Fruit fly (Drosophila melanogaster) whole organism, adult: ENCODE results near the gene Rim2.

ENCODE experiments used
- CG14711 ChIP-seq: fragments of 200-800 bp; sonication (Bioruptor generic); optimal IDR thresholded peaks from 2 replicates; lab custom pipeline; 2018; ENCODE audit warnings: missing biosample characterization, mild to moderate bottlenecking, missing genetic modification characterization, moderate library complexity
- CG1620 ChIP-seq: fragments of 200-800 bp; sonication (Bioruptor generic); optimal IDR thresholded peaks from 2 replicates; lab custom pipeline; 2016; ENCODE audit warnings: missing biosample characterization, missing genetic modification characterization
- CG33017 ChIP-seq: fragments of 200-800 bp; sonication (Bioruptor generic); optimal IDR thresholded peaks from 2 replicates; lab custom pipeline; 2018; ENCODE audit warnings: missing biosample characterization, mild to moderate bottlenecking, missing genetic modification characterization, moderate library complexity
- CG5204 ChIP-seq: fragments of 200-800 bp; sonication (Bioruptor generic); optimal IDR thresholded peaks from 2 replicates; lab custom pipeline; 2016; ENCODE audit warnings: missing biosample characterization, missing genetic modification characterization
- CG7101 ChIP-seq: fragments of 200-800 bp; sonication (Bioruptor generic); optimal IDR thresholded peaks from 2 replicates; lab custom pipeline; 2018; ENCODE audit warnings: missing biosample characterization, mild to moderate bottlenecking, missing genetic modification characterization, moderate library complexity
- Clk ChIP-seq: fragments of 200-800 bp; sonication (Bioruptor generic); optimal IDR thresholded peaks from 2 replicates; lab custom pipeline; 2017; ENCODE audit warnings: missing biosample characterization, missing genetic modification characterization
- Hr96 ChIP-seq: fragments of 200-800 bp; sonication (Bioruptor generic); optimal IDR thresholded peaks from 2 replicates; lab custom pipeline; 2016; ENCODE audit warnings: missing biosample characterization, missing genetic modification characterization
- Mnt ChIP-seq: fragments of 200-800 bp; sonication (Bioruptor generic); optimal IDR thresholded peaks from 2 replicates; lab custom pipeline; 2016; ENCODE audit warnings: missing biosample characterization, mild to moderate bottlenecking, missing genetic modification characterization
- bab1 ChIP-seq: fragments of 200-800 bp; sonication (Bioruptor generic); optimal IDR thresholded peaks from 3 replicates; lab custom pipeline; 2019; ENCODE audit warnings: missing biosample characterization, mild to moderate bottlenecking, missing genetic modification characterization, moderate library complexity
- cic ChIP-seq: fragments of 200-800 bp; sonication (Bioruptor generic); optimal IDR thresholded peaks from 2 replicates; lab custom pipeline; 2017; ENCODE audit warnings: missing biosample characterization, mild to moderate bottlenecking, missing genetic modification characterization, moderate library complexity
- cnc ChIP-seq, 2 experiments: fragments of >200 bp; optimal IDR thresholded peaks; 2 replicates each; lab custom pipeline; 2017
- kay ChIP-seq: fragments of 200-800 bp; sonication (Bioruptor generic); peaks from one replicate; lab custom pipeline; 2016; ENCODE audit warnings: missing biosample characterization, missing genetic modification characterization, borderline replicate concordance
- tj ChIP-seq: fragments of 200-800 bp; sonication (Bioruptor generic); optimal IDR thresholded peaks from 3 replicates; lab custom pipeline; 2017; ENCODE audit warnings: missing biosample characterization, mild to moderate bottlenecking, missing genetic modification characterization, moderate library complexity

- TF ChIP-seq CG33017 (no peak), cnc (optimal IDR thresholded peaks at IDR 0.05; lab: Kevin White, UChicago) (no peak), CG5204 (no peak), CG1620 (GFP tag; lab: Kevin White, UChicago) (no peak), kay (peak; percentile 66), tj (GFP tag; lab: Kevin White, UChicago) (no peak), CG14711 (no peak), bab1 (GFP tag; lab: Kevin White, UChicago) (no peak), Clk (GFP tag; lab: Kevin White, UChicago) (no peak), cic (no peak), CG7101 (tag; lab: Kevin White, UChicago) (no peak), Mnt (GFP tag; lab: Kevin White, UChicago) (no peak), Hr96 (no peak)
Measured at dm6 chr2L:1743800-1744199, 19.6 kb upstream of the Rim2 start.
